Worm (Caenorhabditis elegans) whole organism, L4 larva: Measurements from ENCODE around the gene H37A05.2.
A peak's percentile ranks its signal among the peaks of the same experiment; 100 is the strongest.

Source experiments
- F26F4.8 ChIP-seq: fragments of 200-800 bp; sonication (Bioruptor generic); conservative IDR thresholded peaks from 2 replicates; pipeline ENCODE4 v1.3.6; 2022; ENCODE audit warnings: missing genetic modification characterization, missing compliant biosample characterization
- F37D6.2 ChIP-seq: sonication (generic microtip); optimal IDR thresholded peaks from 2 replicates; lab custom pipeline; 2016; ENCODE audit warnings: mild to moderate bottlenecking, missing genetic modification characterization, missing compliant biosample characterization
- T26A8.4 ChIP-seq: fragments of 200-800 bp; sonication (Bioruptor generic); IDR thresholded peaks from 2 replicates; pipeline ENCODE4 v1.3.6; 2022; ENCODE audit warnings: missing genetic modification characterization, missing compliant biosample characterization
- Y105C5A.15 ChIP-seq: fragments of 200-800 bp; sonication (Bioruptor generic); IDR thresholded peaks from 2 replicates; pipeline ENCODE4 v1.3.6; 2022; ENCODE audit warnings: missing genetic modification characterization, missing compliant biosample characterization
- Y48G9A.11 ChIP-seq: fragments of 200-800 bp; sonication (Bioruptor generic); IDR thresholded peaks from 2 replicates; pipeline ENCODE4 v1.3.6; 2022; ENCODE audit warnings: missing genetic modification reagents, missing genetic modification characterization, missing compliant biosample characterization
- Y5F2A.4 ChIP-seq: fragments of 200-800 bp; sonication (Bioruptor generic); optimal IDR thresholded peaks from 2 replicates; lab custom pipeline; 2018; ENCODE audit warnings: mild to moderate bottlenecking, missing genetic modification characterization, missing compliant biosample characterization
- ZK337.2 ChIP-seq: fragments of 200-800 bp; sonication (Bioruptor generic); IDR thresholded peaks from 2 replicates; pipeline ENCODE4 v1.3.6; 2022; ENCODE audit warnings: missing genetic modification reagents, missing genetic modification characterization, missing compliant biosample characterization
- arid-1 ChIP-seq: fragments of 200-800 bp; sonication (Bioruptor generic); conservative IDR thresholded peaks from 2 replicates; pipeline ENCODE4 v1.3.6; 2022; ENCODE audit warnings: missing genetic modification reagents, missing genetic modification characterization, missing compliant biosample characterization
- ceh-32 ChIP-seq: sonication (generic microtip); optimal IDR thresholded peaks from 2 replicates; lab custom pipeline; 2016; ENCODE audit warnings: mild to moderate bottlenecking, missing genetic modification characterization, missing compliant biosample characterization; ENCODE audit not compliant: poor library complexity
- ceh-62 ChIP-seq: sonication (generic microtip); optimal IDR thresholded peaks from 2 replicates; lab custom pipeline; 2017; ENCODE audit warnings: missing biosample characterization, missing genetic modification characterization
- cey-2 ChIP-seq: sonication (generic microtip); optimal IDR thresholded peaks from 3 replicates; lab custom pipeline; 2017; ENCODE audit warnings: missing genetic modification characterization, mild to moderate bottlenecking, missing compliant biosample characterization, antibody characterized with exemption, borderline replicate concordance; ENCODE audit not compliant: insufficient read depth
- ctbp-1 ChIP-seq: fragments of 200-800 bp; sonication (Bioruptor generic); IDR thresholded peaks from 2 replicates; pipeline ENCODE4 v1.3.6; 2022; ENCODE audit warnings: missing genetic modification reagents, missing genetic modification characterization, missing compliant biosample characterization
- daf-12 ChIP-seq: fragments of 150-350 bp; optimal IDR thresholded peaks from 2 replicates; lab custom pipeline; 2014; ENCODE audit warnings: missing biosample characterization, missing genetic modification reagents, missing genetic modification characterization
- dmd-8 ChIP-seq: fragments of 200-800 bp; sonication (Bioruptor generic); IDR thresholded peaks from 2 replicates; pipeline ENCODE4 v1.3.6; 2022; ENCODE audit warnings: missing genetic modification characterization, missing compliant biosample characterization
- duxl-1 ChIP-seq: sonication (generic microtip); optimal IDR thresholded peaks from 2 replicates; lab custom pipeline; 2016; ENCODE audit warnings: mild to moderate bottlenecking, missing genetic modification characterization, moderate library complexity, missing compliant biosample characterization; ENCODE audit not compliant: poor library complexity
- fkh-10 ChIP-seq: fragments of 150-350 bp; optimal IDR thresholded peaks from 2 replicates; lab custom pipeline; 2014; ENCODE audit warnings: missing biosample characterization, missing genetic modification reagents, missing genetic modification characterization
- gei-8 ChIP-seq: fragments of 200-800 bp; sonication (Bioruptor generic); optimal IDR thresholded peaks from 2 replicates; lab custom pipeline; 2018; ENCODE audit warnings: mild to moderate bottlenecking, missing genetic modification characterization, missing compliant biosample characterization
- hif-1 ChIP-seq, 2 experiments: sonication (generic microtip); optimal IDR thresholded peaks; 2 replicates each; lab custom pipeline; 2016 to 2017; ENCODE audit warnings: missing compliant biosample characterization in 2 of 2, missing genetic modification characterization in 2 of 2, missing genetic modification reagents in 2 of 2, missing genotype in 2 of 2, mild to moderate bottlenecking in 1 of 2
- hlh-11 ChIP-seq: fragments of 200-800 bp; sonication (Bioruptor generic); optimal IDR thresholded peaks from 2 replicates; lab custom pipeline; 2018; ENCODE audit warnings: mild to moderate bottlenecking, missing genetic modification characterization, missing compliant biosample characterization
- hlh-30 ChIP-seq: sonication (generic microtip); optimal IDR thresholded peaks from 2 replicates; lab custom pipeline; 2017; ENCODE audit warnings: antibody characterized with exemption, mild to moderate bottlenecking, missing genetic modification characterization, missing compliant biosample characterization; ENCODE audit not compliant: insufficient read depth
- jun-1 ChIP-seq: fragments of 150-350 bp; optimal IDR thresholded peaks from 2 replicates; lab custom pipeline; 2014; ENCODE audit warnings: missing biosample characterization, missing genetic modification reagents, missing genetic modification characterization
- lim-7 ChIP-seq: fragments of 200-800 bp; sonication (Bioruptor generic); IDR thresholded peaks from 2 replicates; pipeline ENCODE4 v1.3.6; 2022; ENCODE audit warnings: missing genetic modification characterization, missing compliant biosample characterization
- lin-1 ChIP-seq: fragments of 200-800 bp; sonication (Bioruptor generic); IDR thresholded peaks from 2 replicates; pipeline ENCODE4 v1.3.6; 2022; ENCODE audit warnings: missing genetic modification reagents, missing genetic modification characterization, missing compliant biosample characterization
- lin-13 ChIP-seq: fragments of 150-350 bp; optimal IDR thresholded peaks from 2 replicates; lab custom pipeline; 2014; ENCODE audit warnings: missing biosample characterization, missing genetic modification reagents, missing genetic modification characterization
- lin-29 ChIP-seq: fragments of 200-800 bp; sonication (Bioruptor generic); IDR thresholded peaks from 2 replicates; pipeline ENCODE4 v1.3.6; 2022; ENCODE audit warnings: missing genetic modification reagents, missing genetic modification characterization, missing compliant biosample characterization
- lsy-2 ChIP-seq, 2 experiments: fragments of 150-350 bp in 1 of 2; sonication (generic microtip) in 1 of 2; optimal IDR thresholded peaks; 2 replicates each; lab custom pipeline; 2014 to 2017; ENCODE audit warnings: missing biosample characterization in 2 of 2, missing genetic modification characterization in 2 of 2
- mdl-1 ChIP-seq, 2 experiments: fragments of 150-350 bp in 1 of 2; sonication (generic microtip) in 1 of 2; optimal IDR thresholded peaks; 2 replicates each; lab custom pipeline; 2014 to 2017; ENCODE audit warnings: missing biosample characterization in 2 of 2, missing genetic modification characterization in 2 of 2
- mep-1 ChIP-seq: fragments of 150-350 bp; sonication (generic microtip); optimal IDR thresholded peaks from 3 replicates; lab custom pipeline; 2014; ENCODE audit warnings: missing biosample characterization, missing genetic modification characterization
- mxl-2 ChIP-seq: fragments of 200-800 bp; sonication (Bioruptor generic); conservative IDR thresholded peaks from 2 replicates; pipeline ENCODE4 v1.3.6; 2022; ENCODE audit warnings: missing genetic modification reagents, missing genetic modification characterization, missing compliant biosample characterization
- mxl-3 ChIP-seq: fragments of 200-800 bp; sonication (Bioruptor generic); optimal IDR thresholded peaks from 2 replicates; lab custom pipeline; 2018; ENCODE audit warnings: mild to moderate bottlenecking, missing genetic modification characterization, missing compliant biosample characterization
- nhr-102 ChIP-seq: sonication (generic microtip); optimal IDR thresholded peaks from 2 replicates; lab custom pipeline; 2016; ENCODE audit warnings: mild to moderate bottlenecking, missing genetic modification characterization, moderate library complexity, missing compliant biosample characterization
- nhr-25 ChIP-seq: sonication (generic microtip); optimal IDR thresholded peaks from 2 replicates; lab custom pipeline; 2017; ENCODE audit warnings: missing genetic modification characterization, mild to moderate bottlenecking, missing compliant biosample characterization, antibody characterized with exemption, moderate library complexity, borderline replicate concordance; ENCODE audit not compliant: insufficient read depth
- nhr-28 ChIP-seq: fragments of 150-350 bp; optimal IDR thresholded peaks from 2 replicates; lab custom pipeline; 2014; ENCODE audit warnings: missing biosample characterization, missing genetic modification characterization
- nhr-77 ChIP-seq: fragments of 150-350 bp; optimal IDR thresholded peaks from 2 replicates; lab custom pipeline; 2014; ENCODE audit warnings: missing biosample characterization, missing genetic modification characterization
- pha-4 ChIP-seq, 2 experiments: fragments of 150-350 bp in 1 of 2; fragments of 200-800 bp in 1 of 2; sonication (Bioruptor generic) in 1 of 2; IDR thresholded peaks in 1 of 2; optimal IDR thresholded peaks in 1 of 2; 2 replicates each; pipeline versions ENCODE4 v1.3.6 to Lab custom; 2014 to 2022; ENCODE audit warnings: missing genetic modification characterization in 2 of 2, missing genetic modification reagents in 2 of 2, missing biosample characterization in 1 of 2, missing compliant biosample characterization in 1 of 2
- pqm-1 ChIP-seq: sonication (generic microtip); optimal IDR thresholded peaks from 2 replicates; lab custom pipeline; 2017; ENCODE audit warnings: missing biosample characterization, missing genetic modification characterization
- spr-1 ChIP-seq: sonication (generic microtip); optimal IDR thresholded peaks from 2 replicates; lab custom pipeline; 2016; ENCODE audit warnings: mild to moderate bottlenecking, missing genetic modification characterization, missing compliant biosample characterization
- spr-3 ChIP-seq: fragments of 200-800 bp; sonication (Bioruptor generic); optimal IDR thresholded peaks from 2 replicates; lab custom pipeline; 2018; ENCODE audit warnings: mild to moderate bottlenecking, missing genetic modification characterization, missing compliant biosample characterization
- tag-97 ChIP-seq: fragments of 200-800 bp; sonication (Bioruptor generic); IDR thresholded peaks from 2 replicates; pipeline ENCODE4 v1.3.6; 2022; ENCODE audit warnings: missing genetic modification characterization, missing compliant biosample characterization
- tra-1 ChIP-seq: fragments of 200-800 bp; sonication (Bioruptor generic); IDR thresholded peaks from 2 replicates; pipeline ENCODE4 v1.3.6; 2022; ENCODE audit warnings: missing genetic modification reagents, missing genetic modification characterization, missing compliant biosample characterization
- zag-1 ChIP-seq: fragments of 150-350 bp; optimal IDR thresholded peaks from 2 replicates; lab custom pipeline; 2014; ENCODE audit warnings: missing biosample characterization, missing genetic modification characterization
- zfp-2 ChIP-seq: sonication (generic microtip); optimal IDR thresholded peaks from 2 replicates; lab custom pipeline; 2016; ENCODE audit warnings: mild to moderate bottlenecking, missing genetic modification characterization, missing compliant biosample characterization
- zfp-3 ChIP-seq: fragments of 200-800 bp; sonication (Bioruptor generic); conservative IDR thresholded peaks from 2 replicates; pipeline ENCODE4 v1.3.6; 2022; ENCODE audit warnings: missing genetic modification reagents, missing genetic modification characterization, missing compliant biosample characterization

H37A05.2 gene

DNA sequence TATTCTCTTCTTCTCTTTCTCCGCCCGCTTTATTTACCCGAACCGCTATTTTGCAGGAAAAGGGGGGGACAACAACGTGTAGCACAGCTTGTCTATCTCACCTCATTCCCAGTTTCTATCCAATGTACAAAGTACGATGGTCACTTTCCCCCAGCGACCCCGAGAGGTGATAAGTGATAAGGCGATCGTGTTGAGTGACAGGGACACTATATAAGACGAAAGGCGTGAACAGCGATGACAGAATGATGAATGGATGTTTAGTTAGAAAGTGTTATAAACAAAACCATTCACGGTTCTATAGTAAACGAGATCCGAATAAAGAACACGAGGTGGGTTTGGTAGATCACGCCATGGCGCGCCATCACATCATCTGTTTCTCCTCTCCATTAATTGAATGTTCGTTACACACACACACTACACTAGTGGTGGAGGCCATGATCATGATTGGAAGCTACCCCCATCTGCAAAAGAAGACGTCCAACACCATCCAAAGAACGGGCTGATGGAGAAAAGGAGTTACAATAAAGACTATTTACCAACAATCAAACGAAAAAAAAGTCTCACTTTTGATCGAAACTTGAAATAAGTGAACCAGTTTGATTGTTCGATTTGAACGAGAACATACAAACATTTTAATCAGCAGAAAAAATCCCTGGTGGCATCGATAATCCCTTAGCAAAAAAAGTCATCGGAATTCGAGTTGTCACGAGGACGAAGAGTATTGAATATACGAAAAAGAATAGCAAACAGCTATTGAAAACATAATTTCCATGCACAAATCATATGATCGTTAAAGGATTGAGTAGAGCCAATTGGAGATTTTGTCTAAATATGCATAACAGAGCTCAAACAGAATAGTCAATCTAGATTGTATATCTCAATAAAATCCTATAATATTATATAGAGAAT lies 22.6 kb upstream of the H37A05.2 start (continued):
- no peak for TF ChIP-seq ctbp-1
- TF ChIP-seq mdl-1 (tag; optimal IDR thresholded peaks at IDR 0.05; lab: Kevin White, UChicago) = peak; percentile 72 to 93
- 0 out of 2 replicates have a peak, but pooled peaks have one; percentile 44 for TF ChIP-seq Y105C5A.15
- peak; percentile 29 for TF ChIP-seq spr-3 (GFP tag; lab: Kevin White, UChicago)
- 0 out of 2 replicates have a peak, but pooled peaks have one; percentile 6 for TF ChIP-seq F26F4.8
- TF ChIP-seq nhr-28 (tag; lab: Kevin White, UChicago) = peak; percentile 97
- peak; percentile 29 for TF ChIP-seq pqm-1 (tag; lab: Kevin White, UChicago)
- peak; percentile 66 for TF ChIP-seq nhr-77
- peak; percentile 46 to 51 for TF ChIP-seq lsy-2 (tag; optimal IDR thresholded peaks at IDR 0.05; lab: Kevin White, UChicago)
- TF ChIP-seq arid-1 (GFP tag; lab: Robert Waterston, UW) = no peak; the same call in 1 of the 2 replicates
- TF ChIP-seq T26A8.4 (GFP tag; lab: Robert Waterston, UW) = peak; percentile 38; the same call in 1 of the 2 replicates
- peak; percentile 83 for TF ChIP-seq hlh-30 (tag; lab: Kevin White, UChicago)
- no peak for TF ChIP-seq zag-1 (tag; lab: Kevin White, UChicago)
- peak; percentile 77 for TF ChIP-seq cey-2
- 0 out of 2 replicates have a peak, but pooled peaks have one; percentile 35 for TF ChIP-seq lim-7
- TF ChIP-seq nhr-25 (tag; lab: Kevin White, UChicago) = peak; percentile 57
- TF ChIP-seq lin-1 = peak; percentile 70
- TF ChIP-seq mxl-2 (GFP tag; lab: Robert Waterston, UW) = 0 out of 2 replicates have a peak, but pooled peaks have one; percentile 7
- no peak for TF ChIP-seq zfp-2 (tag; lab: Kevin White, UChicago)
- TF ChIP-seq pha-4 (GFP tag; IDR thresholded peaks at IDR 0.05; lab: Robert Waterston, UW) = peak; percentile 14
- TF ChIP-seq pha-4 (tag; optimal IDR thresholded peaks at IDR 0.05; lab: Kevin White, UChicago) = no peak
- no peak for TF ChIP-seq ceh-32 (tag; lab: Kevin White, UChicago)
- TF ChIP-seq hif-1 (tag; optimal IDR thresholded peaks at IDR 0.05; lab: Kevin White, UChicago) = peak; percentile 6 to 44
- TF ChIP-seq F37D6.2 (tag; lab: Kevin White, UChicago) = no peak
- no peak for TF ChIP-seq ceh-62
- peak; percentile 69 for TF ChIP-seq gei-8 (GFP tag; lab: Kevin White, UChicago)
- no peak for TF ChIP-seq Y48G9A.11
- TF ChIP-seq nhr-102 (tag; lab: Kevin White, UChicago) = peak; percentile 86
- no peak for TF ChIP-seq fkh-10 (GFP tag; lab: Kevin White, UChicago)
- TF ChIP-seq zfp-3 (GFP tag; lab: Robert Waterston, UW) = peak; percentile 80
- TF ChIP-seq jun-1 (tag; lab: Kevin White, UChicago) = peak; percentile 5
- TF ChIP-seq lin-13 = peak; percentile 77
- peak; percentile 78; the same call in 1 of the 2 replicates for TF ChIP-seq tra-1 (GFP tag; lab: Robert Waterston, UW)
- peak; percentile 80 for TF ChIP-seq mep-1 (tag; lab: Kevin White, UChicago)

DNA sequence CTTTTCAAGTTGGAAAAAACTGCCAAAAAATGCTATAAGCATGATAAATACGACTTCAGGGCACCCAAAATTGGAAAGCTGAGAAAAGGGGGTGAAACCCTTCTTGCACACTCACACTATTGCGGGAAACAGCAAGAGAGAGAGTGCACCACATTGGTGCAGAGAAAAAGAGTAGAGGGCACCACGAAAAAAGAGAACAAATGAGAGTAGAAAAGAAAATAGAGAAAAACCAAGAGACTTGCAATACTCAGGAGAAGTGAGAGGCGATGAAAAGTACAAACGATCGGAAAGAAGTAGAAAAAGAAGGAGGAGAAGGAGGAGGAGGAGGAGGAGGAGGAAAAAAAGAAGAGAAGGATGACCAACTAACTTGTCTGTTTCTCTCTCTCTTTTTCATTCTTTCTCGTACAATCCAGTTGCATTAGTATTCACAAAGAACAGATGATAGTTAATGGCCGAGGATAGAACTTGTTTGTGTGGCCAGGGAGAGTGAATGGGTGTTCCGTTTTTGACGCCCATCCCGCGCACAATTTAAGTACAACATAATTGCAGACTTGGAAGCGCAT lies 21.2 kb upstream of the H37A05.2 start:
- TF ChIP-seq duxl-1 (peak; percentile 22), nhr-25 (tag; lab: Kevin White, UChicago) (peak; percentile 69), lin-29 (no peak), mxl-3 (no peak), ZK337.2 (no peak), spr-1 (tag; lab: Kevin White, UChicago) (no peak), gei-8 (GFP tag; lab: Kevin White, UChicago) (no peak), nhr-28 (tag; lab: Kevin White, UChicago) (peak; percentile 32), dmd-8 (0 out of 2 replicates have a peak, but pooled peaks have one; percentile 52), F26F4.8 (no peak), hlh-11 (tag; lab: Kevin White, UChicago) (peak; percentile 74), fkh-10 (GFP tag; lab: Kevin White, UChicago) (peak; percentile 78), pha-4 (GFP tag; IDR thresholded peaks at IDR 0.05; lab: Robert Waterston, UW) (peak; percentile 72; the same call in 1 of the 2 replicates), pha-4 (tag; optimal IDR thresholded peaks at IDR 0.05; lab: Kevin White, UChicago) (peak; percentile 6), ctbp-1 (peak; percentile 46), tag-97 (no peak), hlh-30 (tag; lab: Kevin White, UChicago) (peak; percentile 69), zfp-3 (GFP tag; lab: Robert Waterston, UW) (no peak; the same call in 1 of the 2 replicates), Y5F2A.4 (GFP tag; lab: Kevin White, UChicago) (no peak), nhr-102 (tag; lab: Kevin White, UChicago) (no peak), lsy-2 (tag; optimal IDR thresholded peaks at IDR 0.05; lab: Kevin White, UChicago) (peak; percentile 51 to 77), daf-12 (no peak)
